Worm (Caenorhabditis elegans) whole organism, early embryonic: ENCODE results near the gene arl-3.

ENCODE experiments used
- B0310.2 ChIP-seq: sonication (generic microtip); optimal IDR thresholded peaks from 2 replicates; lab custom pipeline; 2016; ENCODE audit warnings: mild to moderate bottlenecking, missing genetic modification characterization, missing compliant biosample characterization
- ceh-13 ChIP-seq: fragments of 200-800 bp; sonication (Bioruptor generic); optimal IDR thresholded peaks from 2 replicates; lab custom pipeline; 2018; ENCODE audit warnings: mild to moderate bottlenecking, missing genetic modification characterization, missing compliant biosample characterization
- ets-7 ChIP-seq: sonication (generic microtip); optimal IDR thresholded peaks from 2 replicates; lab custom pipeline; 2016; ENCODE audit warnings: missing genotype, missing genetic modification characterization, missing compliant biosample characterization

DNA sequence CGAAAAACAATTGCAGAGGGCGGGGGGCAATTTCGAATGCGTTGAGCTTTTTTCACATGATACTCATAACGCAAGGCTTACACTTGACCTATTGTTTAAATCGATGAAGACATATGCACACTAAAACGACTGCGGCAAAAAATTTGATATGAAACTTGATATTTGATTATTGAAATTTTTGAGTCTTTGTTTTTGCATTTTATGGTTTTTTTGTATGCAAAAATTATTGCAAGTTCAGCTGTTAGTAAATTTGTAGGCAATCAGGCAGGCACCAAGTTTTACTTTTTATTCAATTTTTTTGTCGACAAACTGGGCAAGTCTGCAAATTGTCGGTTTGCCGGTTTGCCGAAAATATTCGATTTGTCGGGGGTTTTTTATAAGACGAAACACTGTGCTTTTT, at the start of gene arl-3:
- TF ChIP-seq ets-7 (tag; lab: Kevin White, UChicago): no peak
- no peak for TF ChIP-seq ceh-13 (GFP tag; lab: Kevin White, UChicago)
- TF ChIP-seq B0310.2 (tag; lab: Kevin White, UChicago): no peak
